Fruit fly (Drosophila melanogaster) whole organism, embryonic: ENCODE measurements around the gene CG10694.

Experiments used
- Adf1 ChIP-seq: fragments of 200-800 bp; sonication (Bioruptor generic); IDR thresholded peaks from 2 replicates; pipeline ENCODE4 v1.3.6; 2022; ENCODE audit warnings: missing biosample characterization, missing genetic modification characterization
- Atf6 ChIP-seq: fragments of 200-800 bp; sonication (Bioruptor generic); IDR thresholded peaks from 2 replicates; pipeline ENCODE4 v1.3.6; 2022; ENCODE audit warnings: missing biosample characterization, missing genetic modification characterization
- B-H2 ChIP-seq: fragments of 200-800 bp; sonication (Bioruptor generic); optimal IDR thresholded peaks from 2 replicates; lab custom pipeline; 2018; ENCODE audit warnings: missing biosample characterization, mild to moderate bottlenecking, missing genetic modification characterization
- Bdp1 ChIP-seq: fragments of 200-800 bp; sonication (Bioruptor generic); optimal IDR thresholded peaks from 3 replicates; lab custom pipeline; 2016; ENCODE audit warnings: missing biosample characterization, missing genetic modification characterization
- CG10321 ChIP-seq: fragments of 200-800 bp; sonication (Bioruptor generic); IDR thresholded peaks from 2 replicates; pipeline ENCODE4 v1.3.6; 2022; ENCODE audit warnings: missing biosample characterization, missing genetic modification characterization
- CG10565 ChIP-seq: fragments of 200-800 bp; sonication (Bioruptor generic); optimal IDR thresholded peaks from 3 replicates; lab custom pipeline; 2016; ENCODE audit warnings: missing biosample characterization, mild to moderate bottlenecking, missing genetic modification characterization
- CG11085 ChIP-seq: fragments of 200-800 bp; sonication (Bioruptor generic); IDR thresholded peaks from 2 replicates; pipeline ENCODE4 v1.3.6; 2022; ENCODE audit warnings: missing biosample characterization, missing genetic modification characterization
- CG11247 ChIP-seq: fragments of 200-800 bp; sonication (Bioruptor generic); IDR thresholded peaks from 2 replicates; pipeline ENCODE4 v1.3.6; 2022; ENCODE audit warnings: missing biosample characterization, missing genetic modification characterization
- CG12391 ChIP-seq: fragments of 200-800 bp; sonication (Bioruptor generic); optimal IDR thresholded peaks from 3 replicates; lab custom pipeline; 2018; ENCODE audit warnings: missing biosample characterization, mild to moderate bottlenecking, missing genetic modification characterization, moderate library complexity
- CG12659 ChIP-seq: fragments of 200-800 bp; sonication (Bioruptor generic); optimal IDR thresholded peaks from 3 replicates; lab custom pipeline; 2017; ENCODE audit warnings: mild to moderate bottlenecking, missing biosample characterization, missing genetic modification reagents, missing genetic modification characterization
- CG14860 ChIP-seq: fragments of 200-800 bp; sonication (Bioruptor generic); IDR thresholded peaks from 3 replicates; pipeline ENCODE4 v1.3.6; 2022; ENCODE audit warnings: missing biosample characterization, missing genetic modification characterization; ENCODE audit not compliant: partially characterized antibody
- CG15073 ChIP-seq: fragments of 200-800 bp; sonication (Bioruptor generic); optimal IDR thresholded peaks from 2 replicates; lab custom pipeline; 2016; ENCODE audit warnings: missing biosample characterization, missing genetic modification characterization
- CG15696 ChIP-seq: fragments of 200-800 bp; sonication (Bioruptor generic); optimal IDR thresholded peaks from 2 replicates; lab custom pipeline; 2019; ENCODE audit warnings: missing biosample characterization, mild to moderate bottlenecking, missing genetic modification characterization, moderate library complexity
- CG17186 ChIP-seq: fragments of 200-800 bp; sonication (Bioruptor generic); optimal IDR thresholded peaks from 3 replicates; lab custom pipeline; 2017; ENCODE audit warnings: missing biosample characterization, missing genetic modification reagents, missing genetic modification characterization
- CG18262 ChIP-seq: fragments of 200-800 bp; optimal IDR thresholded peaks from 3 replicates; lab custom pipeline; 2019; ENCODE audit warnings: missing biosample characterization, mild to moderate bottlenecking, missing genetic modification characterization, moderate library complexity
- CG1832 ChIP-seq: fragments of 200-800 bp; sonication (Bioruptor generic); optimal IDR thresholded peaks from 2 replicates; lab custom pipeline; 2017; ENCODE audit warnings: missing biosample characterization, mild to moderate bottlenecking, missing genetic modification characterization, inconsistent platforms
- CG18764 ChIP-seq: fragments of 200-800 bp; sonication (Bioruptor generic); optimal IDR thresholded peaks from 3 replicates; lab custom pipeline; 2016; ENCODE audit warnings: missing biosample characterization, missing genetic modification characterization
- CG30020 ChIP-seq: fragments of 200-800 bp; optimal IDR thresholded peaks from 2 replicates; lab custom pipeline; 2019; ENCODE audit warnings: missing biosample characterization, mild to moderate bottlenecking, missing genetic modification characterization, moderate library complexity
- CG3847 ChIP-seq: fragments of 200-800 bp; sonication (Bioruptor generic); IDR thresholded peaks from 2 replicates; pipeline ENCODE4 v1.3.6; 2022; ENCODE audit warnings: missing biosample characterization, missing genetic modification characterization
- CG4328 ChIP-seq: fragments of 200-800 bp; sonication (Bioruptor generic); optimal IDR thresholded peaks from 3 replicates; lab custom pipeline; 2017; ENCODE audit warnings: missing biosample characterization, missing genetic modification reagents, missing genetic modification characterization
- CG4424 ChIP-seq: fragments of 200-800 bp; sonication (Bioruptor generic); optimal IDR thresholded peaks from 3 replicates; lab custom pipeline; 2016; ENCODE audit warnings: missing biosample characterization, missing genetic modification characterization
- CG7987 ChIP-seq: fragments of 200-800 bp; sonication (Bioruptor generic); optimal IDR thresholded peaks from 2 replicates; lab custom pipeline; 2018; ENCODE audit warnings: missing biosample characterization, mild to moderate bottlenecking, missing genetic modification characterization, moderate library complexity
- CG8765 ChIP-seq: fragments of 200-800 bp; sonication (Bioruptor generic); IDR thresholded peaks from 2 replicates; pipeline ENCODE4 v1.3.6; 2022; ENCODE audit warnings: missing biosample characterization, missing genetic modification characterization
- CG9727 ChIP-seq: fragments of 200-800 bp; sonication (Bioruptor generic); optimal IDR thresholded peaks from 3 replicates; lab custom pipeline; 2017; ENCODE audit warnings: missing biosample characterization, mild to moderate bottlenecking, missing genetic modification characterization
- CHES-1-like ChIP-seq: fragments of 200-800 bp; sonication (Bioruptor generic); optimal IDR thresholded peaks from 2 replicates; lab custom pipeline; 2016; ENCODE audit warnings: missing biosample characterization, missing genetic modification characterization
- HLH4C ChIP-seq: fragments of 200-800 bp; sonication (Bioruptor generic); IDR thresholded peaks from 3 replicates; pipeline ENCODE4 v1.3.6; 2022; ENCODE audit warnings: missing biosample characterization, missing genetic modification characterization; ENCODE audit not compliant: partially characterized antibody
- HLH54F ChIP-seq: fragments of 200-800 bp; sonication (Bioruptor generic); optimal IDR thresholded peaks from 3 replicates; lab custom pipeline; 2016; ENCODE audit warnings: missing biosample characterization, missing genetic modification characterization
- HmgD ChIP-seq: fragments of 200-800 bp; sonication (Bioruptor generic); optimal IDR thresholded peaks from 3 replicates; lab custom pipeline; 2016; ENCODE audit warnings: missing biosample characterization, missing genetic modification characterization
- Hsf ChIP-seq: fragments of 200-800 bp; sonication (Bioruptor generic); optimal IDR thresholded peaks from 3 replicates; lab custom pipeline; 2016; ENCODE audit warnings: missing biosample characterization, missing genetic modification characterization
- Myb ChIP-seq: fragments of 200-800 bp; sonication (Bioruptor generic); optimal IDR thresholded peaks from 2 replicates; lab custom pipeline; 2016; ENCODE audit warnings: missing biosample characterization, missing genetic modification characterization
- Oaz ChIP-seq: fragments of 200-800 bp; sonication (Bioruptor generic); IDR thresholded peaks from 2 replicates; pipeline ENCODE4 v1.3.6; 2022; ENCODE audit warnings: missing biosample characterization, missing genetic modification characterization
- Rx ChIP-seq: fragments of 200-800 bp; sonication (Bioruptor generic); IDR thresholded peaks from 2 replicates; pipeline ENCODE4 v1.3.6; 2022; ENCODE audit warnings: missing biosample characterization, missing genetic modification characterization
- Usf ChIP-seq: fragments of 200-800 bp; sonication (Bioruptor generic); optimal IDR thresholded peaks from 2 replicates; lab custom pipeline; 2017; ENCODE audit warnings: missing genotype, missing biosample characterization, missing genetic modification characterization
- ara ChIP-seq: fragments of 200-800 bp; sonication (Bioruptor generic); IDR thresholded peaks from 2 replicates; pipeline ENCODE4 v1.3.6; 2022; ENCODE audit warnings: missing biosample characterization, missing genetic modification characterization
- ash1 ChIP-seq: fragments of 200-800 bp; sonication (Bioruptor generic); optimal IDR thresholded peaks from 2 replicates; lab custom pipeline; 2018; ENCODE audit warnings: missing biosample characterization, mild to moderate bottlenecking, missing genetic modification characterization
- chif ChIP-seq, 2 experiments: fragments of 200-800 bp; sonication (Bioruptor generic); optimal IDR thresholded peaks; 3 replicates each; lab custom pipeline; 2016; ENCODE audit warnings: missing biosample characterization in 2 of 2, missing genetic modification characterization in 2 of 2
- en ChIP-seq: fragments of 200-800 bp; sonication (Bioruptor generic); optimal IDR thresholded peaks from 2 replicates; lab custom pipeline; 2016; ENCODE audit warnings: missing biosample characterization, missing genetic modification characterization
- grau ChIP-seq: fragments of 200-800 bp; optimal IDR thresholded peaks from 3 replicates; lab custom pipeline; 2019; ENCODE audit warnings: missing biosample characterization, mild to moderate bottlenecking, missing genetic modification characterization, moderate library complexity
- klu ChIP-seq: fragments of 200-800 bp; sonication (Bioruptor generic); IDR thresholded peaks from 2 replicates; pipeline ENCODE4 v1.3.6; 2022; ENCODE audit warnings: missing biosample characterization, missing genetic modification characterization
- lmd ChIP-seq: fragments of 200-800 bp; sonication (Bioruptor generic); IDR thresholded peaks from 2 replicates; pipeline ENCODE4 v1.3.6; 2022; ENCODE audit warnings: missing biosample characterization, missing genetic modification characterization
- nom ChIP-seq: fragments of 200-800 bp; sonication (Bioruptor generic); optimal IDR thresholded peaks from 2 replicates; lab custom pipeline; 2017; ENCODE audit warnings: missing biosample characterization, missing genetic modification characterization, mild to moderate bottlenecking, moderate library complexity, missing genetic modification reagents
- otp ChIP-seq: fragments of 200-800 bp; sonication (Bioruptor generic); IDR thresholded peaks from 3 replicates; pipeline ENCODE4, ENCODE4 v1.3.6; 2022; ENCODE audit warnings: missing biosample characterization, missing genetic modification characterization
- prd ChIP-seq, 3 experiments: fragments of >200 bp in 2 of 3; fragments of 200-800 bp in 1 of 3; sonication (Bioruptor generic) in 1 of 3; optimal IDR thresholded peaks in 2 of 3; IDR thresholded peaks in 1 of 3; 2 replicates in 2 of 3; 3 replicates in 1 of 3; pipeline versions ENCODE4 v1.3.6 to Lab custom; 2017 to 2022; ENCODE audit warnings: missing biosample characterization in 1 of 3, missing genetic modification characterization in 1 of 3
- sc ChIP-seq, 3 experiments: fragments of >200 bp in 2 of 3; fragments of 200-800 bp in 1 of 3; sonication (Bioruptor generic) in 1 of 3; optimal IDR thresholded peaks; 2 replicates in 2 of 3; 3 replicates in 1 of 3; lab custom pipeline; 2017; ENCODE audit warnings: mild to moderate bottlenecking in 1 of 3, missing biosample characterization in 1 of 3, missing genetic modification characterization in 1 of 3, missing genetic modification reagents in 1 of 3
- schlank ChIP-seq: fragments of 200-800 bp; sonication (Bioruptor generic); optimal IDR thresholded peaks from 2 replicates; lab custom pipeline; 2018; ENCODE audit warnings: missing biosample characterization, mild to moderate bottlenecking, missing genetic modification characterization
- sens ChIP-seq: fragments of 200-800 bp; sonication (Bioruptor generic); peaks from one replicate; lab custom pipeline; 2016; ENCODE audit warnings: missing biosample characterization, missing genetic modification characterization
- ssp ChIP-seq: fragments of 200-800 bp; sonication (Bioruptor generic); IDR thresholded peaks from 2 replicates; pipeline ENCODE4 v1.3.6; 2022; ENCODE audit warnings: missing biosample characterization, missing genetic modification characterization
- tx ChIP-seq: fragments of 200-800 bp; sonication (Bioruptor generic); optimal IDR thresholded peaks from 2 replicates; lab custom pipeline; 2016; ENCODE audit warnings: missing biosample characterization, missing genetic modification characterization
- zen2 ChIP-seq: fragments of 200-800 bp; sonication (Bioruptor generic); IDR thresholded peaks from 3 replicates; pipeline ENCODE4 v1.3.6; 2022; ENCODE audit warnings: missing biosample characterization, missing genetic modification characterization; ENCODE audit not compliant: partially characterized antibody

The CG10694 gene

DNA sequence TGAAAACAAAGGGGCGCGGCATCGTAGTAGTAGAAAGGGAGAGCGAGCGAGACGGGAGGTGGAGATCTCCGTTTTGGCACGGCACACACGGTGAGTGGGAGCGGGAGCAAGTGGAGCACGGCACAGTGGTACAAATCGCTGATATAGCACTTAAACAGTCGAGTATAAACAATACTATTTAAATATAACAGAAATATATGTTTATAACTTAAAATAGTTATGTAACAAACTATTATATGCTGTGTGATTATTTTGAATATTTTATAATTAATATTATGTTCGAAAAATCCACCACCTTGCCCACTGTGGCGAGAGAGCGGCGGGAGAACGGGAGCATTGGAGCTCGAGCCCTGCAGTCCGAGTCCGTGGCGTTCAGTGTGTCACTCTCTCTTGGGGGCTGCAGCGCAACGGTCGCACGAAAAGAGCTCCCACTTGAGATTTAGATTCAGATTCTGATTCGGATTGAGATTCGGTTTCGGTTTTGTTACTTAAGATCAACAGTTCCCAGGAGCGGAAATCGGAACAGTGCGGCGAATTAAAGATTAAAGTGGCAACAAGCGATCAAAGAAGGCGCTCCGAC, 33.9 kb downstream of the CG10694 start, which contains the start of gene Kal1 (continued):
- no peak for TF ChIP-seq CHES-1-like (GFP tag; lab: Kevin White, UChicago)
- TF ChIP-seq CG11247 (GFP tag; lab: Robert Waterston, UW) = peak; percentile 78
- peak; percentile 96 for TF ChIP-seq CG18262 (tag; lab: Kevin White, UChicago)
- TF ChIP-seq CG3847 (GFP tag; lab: Robert Waterston, UW) = peak; percentile 87
- TF ChIP-seq HLH4C = peak; percentile 39; the same call in 1 of the 3 replicates
- TF ChIP-seq prd (optimal IDR thresholded peaks at IDR 0.05; lab: Kevin White, UChicago) = no peak
- peak; percentile 91 for TF ChIP-seq prd (GFP tag; IDR thresholded peaks at IDR 0.05; lab: Robert Waterston, UW)
- TF ChIP-seq CG4424 (GFP tag; lab: Kevin White, UChicago) = peak; percentile 92
- TF ChIP-seq Myb (GFP tag; lab: Kevin White, UChicago) = no peak
- TF ChIP-seq zen2 (GFP tag; lab: Robert Waterston, UW) = no peak
- TF ChIP-seq Bdp1 (GFP tag; lab: Kevin White, UChicago) = no peak
- TF ChIP-seq CG12391 (tag; lab: Kevin White, UChicago) = peak; percentile 94
- TF ChIP-seq Hsf = peak; percentile 26
- TF ChIP-seq CG14860 = 0 out of 3 replicates have a peak, but pooled peaks have one; percentile 40
- peak; percentile 76 for TF ChIP-seq ssp (GFP tag; lab: Robert Waterston, UW)
- peak; percentile 92 for TF ChIP-seq ara (GFP tag; lab: Robert Waterston, UW)
- TF ChIP-seq CG15696 (tag; lab: Kevin White, UChicago) = peak; percentile 53
- TF ChIP-seq otp (GFP tag; lab: Robert Waterston, UW) = peak; percentile 94
- TF ChIP-seq nom (GFP tag; lab: Kevin White, UChicago) = peak; percentile 97
- no peak for TF ChIP-seq B-H2
- TF ChIP-seq CG4328 (GFP tag; lab: Kevin White, UChicago) = peak; percentile 80
- peak; percentile 92 for TF ChIP-seq grau (tag; lab: Kevin White, UChicago)
- peak; percentile 74 for TF ChIP-seq CG17186 (GFP tag; lab: Kevin White, UChicago)
- peak; percentile 96 for TF ChIP-seq sens (GFP tag; lab: Kevin White, UChicago)
- peak; percentile 55; the same call in 1 of the 2 replicates for TF ChIP-seq CG10321 (GFP tag; lab: Robert Waterston, UW)
- TF ChIP-seq CG7987 = peak; percentile 50
- peak; percentile 6 to 9 for TF ChIP-seq chif (GFP tag; optimal IDR thresholded peaks at IDR 0.05; lab: Kevin White, UChicago)
- 0 out of 2 replicates have a peak, but pooled peaks have one; percentile 39 for TF ChIP-seq CG11085 (GFP tag; lab: Robert Waterston, UW)
- peak; percentile 88 for TF ChIP-seq CG9727
- peak; percentile 74 for TF ChIP-seq Usf (GFP tag; lab: Kevin White, UChicago)
- TF ChIP-seq CG1832 = peak; percentile 9
- TF ChIP-seq lmd (GFP tag; lab: Robert Waterston, UW) = peak; percentile 90
- TF ChIP-seq CG18764 = peak; percentile 81
- peak; percentile 39 for TF ChIP-seq Adf1 (GFP tag; lab: Robert Waterston, UW)
- no peak for TF ChIP-seq ash1
- TF ChIP-seq tx (GFP tag; lab: Kevin White, UChicago) = no peak
- peak; percentile 46 for TF ChIP-seq schlank (tag; lab: Kevin White, UChicago)
- peak; percentile 89 for TF ChIP-seq Atf6 (GFP tag; lab: Robert Waterston, UW)
- TF ChIP-seq HLH54F (GFP tag; lab: Kevin White, UChicago) = no peak
- TF ChIP-seq Oaz = peak; percentile 84
- TF ChIP-seq en (GFP tag; lab: Kevin White, UChicago) = no peak
- TF ChIP-seq CG30020 (tag; lab: Kevin White, UChicago) = peak; percentile 64
- 0 out of 2 replicates have a peak, but pooled peaks have one; percentile 34 for TF ChIP-seq CG8765 (GFP tag; lab: Robert Waterston, UW)
- no peak for TF ChIP-seq HmgD
- peak; percentile 5 for TF ChIP-seq CG10565 (GFP tag; lab: Kevin White, UChicago)
- peak; percentile 85 for TF ChIP-seq Rx (GFP tag; lab: Robert Waterston, UW)
- no peak for TF ChIP-seq CG15073 (GFP tag; lab: Kevin White, UChicago)
- peak; percentile 92 for TF ChIP-seq CG12659 (GFP tag; lab: Kevin White, UChicago)
- no peak for TF ChIP-seq sc (optimal IDR thresholded peaks at IDR 0.05; lab: Kevin White, UChicago)
- peak; percentile 93 for TF ChIP-seq sc (GFP tag; optimal IDR thresholded peaks at IDR 0.05; lab: Kevin White, UChicago)
- TF ChIP-seq klu (GFP tag; lab: Robert Waterston, UW) = peak; percentile 49
